Fruit fly (Drosophila melanogaster) whole organism, prepupa: ENCODE results near the gene awd.

ENCODE experiments used
- Blimp-1 ChIP-seq: fragments of 200-800 bp; sonication (Bioruptor generic); optimal IDR thresholded peaks from 3 replicates; lab custom pipeline; 2017; ENCODE audit warnings: missing biosample characterization, missing genetic modification characterization, mild to moderate bottlenecking, moderate library complexity, missing genetic modification reagents
- CG11902 ChIP-seq: fragments of 200-800 bp; sonication (Bioruptor generic); optimal IDR thresholded peaks from 3 replicates; lab custom pipeline; 2016; ENCODE audit warnings: missing biosample characterization, missing genetic modification characterization
- CG16779 ChIP-seq: fragments of 200-800 bp; sonication (Bioruptor generic); optimal IDR thresholded peaks from 3 replicates; lab custom pipeline; 2017; ENCODE audit warnings: missing biosample characterization, mild to moderate bottlenecking, missing genetic modification characterization
- CG3032 ChIP-seq: fragments of 200-800 bp; optimal IDR thresholded peaks from 2 replicates; lab custom pipeline; 2019; ENCODE audit warnings: missing biosample characterization, mild to moderate bottlenecking, missing genetic modification characterization, moderate library complexity
- CG6854 ChIP-seq: fragments of 200-800 bp; sonication (Bioruptor generic); optimal IDR thresholded peaks from 2 replicates; lab custom pipeline; 2017; ENCODE audit warnings: missing biosample characterization, mild to moderate bottlenecking, missing genetic modification characterization
- Ets21C ChIP-seq: fragments of 200-800 bp; sonication (Bioruptor generic); optimal IDR thresholded peaks from 3 replicates; lab custom pipeline; 2016; ENCODE audit warnings: missing biosample characterization, missing genetic modification characterization
- Gug ChIP-seq: fragments of 200-800 bp; sonication (Bioruptor generic); IDR thresholded peaks from 2 replicates; pipeline ENCODE4 v1.3.6; 2022; ENCODE audit warnings: missing biosample characterization, missing genetic modification characterization
- Hr39 ChIP-seq: fragments of 200-800 bp; sonication (Bioruptor generic); optimal IDR thresholded peaks from 2 replicates; lab custom pipeline; 2016; ENCODE audit warnings: missing biosample characterization, missing genetic modification characterization
- OdsH ChIP-seq: fragments of 200-800 bp; sonication (Bioruptor generic); optimal IDR thresholded peaks from 3 replicates; lab custom pipeline; 2016; ENCODE audit warnings: missing biosample characterization, missing genetic modification characterization
- cyc ChIP-seq: fragments of 200-800 bp; sonication (Bioruptor generic); optimal IDR thresholded peaks from 3 replicates; lab custom pipeline; 2016; ENCODE audit warnings: missing biosample characterization, missing genetic modification characterization
- fkh ChIP-seq: fragments of 200-800 bp; sonication (Bioruptor generic); optimal IDR thresholded peaks from 3 replicates; lab custom pipeline; 2017; ENCODE audit warnings: missing biosample characterization, mild to moderate bottlenecking, missing genetic modification characterization, moderate library complexity
- topi ChIP-seq: fragments of 200-800 bp; sonication (Bioruptor generic); optimal IDR thresholded peaks from 3 replicates; lab custom pipeline; 2016; ENCODE audit warnings: missing biosample characterization, missing genetic modification characterization

- TF ChIP-seq fkh (GFP tag; lab: Kevin White, UChicago) = peak; percentile 21
- peak; percentile 9 for TF ChIP-seq CG3032 (tag; lab: Kevin White, UChicago)
- no peak for TF ChIP-seq Hr39 (GFP tag; lab: Kevin White, UChicago)
- no peak for TF ChIP-seq CG6854 (GFP tag; lab: Kevin White, UChicago)
- peak; percentile 40 for TF ChIP-seq OdsH (GFP tag; lab: Kevin White, UChicago)
- peak; percentile 20 for TF ChIP-seq CG16779 (tag; lab: Kevin White, UChicago)
- TF ChIP-seq CG11902 (GFP tag; lab: Kevin White, UChicago) = no peak
- no peak for TF ChIP-seq Ets21C
- peak; percentile 43; the same call in 1 of the 2 replicates for TF ChIP-seq Gug
- TF ChIP-seq topi (GFP tag; lab: Kevin White, UChicago) = no peak
- TF ChIP-seq cyc = no peak
- TF ChIP-seq Blimp-1 (GFP tag; lab: Kevin White, UChicago) = no peak
These were observed 22.5 kb downstream of the awd start for dm6 chr3R:31723206-31723933.
